1 fruit fly cellular context compared by ENCODE assay signal in genomic region chr2L:4459543-4459942, dm6.
TF ChIP-seq lines count a peak whose summit lies in the region.

Gene mRpL27, minus strand, starts transcription at chr2L:4459638.
Gene CG15435, plus strand, starts transcription at chr2L:4459729.

TF ChIP-seq in whole organism, embryonic, 481 proteins besides CTCF, POLR2A, EP300 and RAD21 (continued from another document):
- TF ChIP-seq CG13624 (GFP tag; optimal IDR thresholded peaks at IDR 0.05; lab: Kevin White, UChicago), result no peak
- TF ChIP-seq Pdp1 (GFP tag; optimal IDR thresholded peaks at IDR 0.05; lab: Kevin White, UChicago), result peak in 1 of 2 experiments; percentile 95
- TF ChIP-seq crc (GFP tag; optimal IDR thresholded peaks at IDR 0.05; lab: Kevin White, UChicago), result no peak
- peak; percentile 69 for TF ChIP-seq CG15601 (tag; optimal IDR thresholded peaks at IDR 0.05; lab: Kevin White, UChicago)
- TF ChIP-seq CG31365 (tag; optimal IDR thresholded peaks at IDR 0.05; lab: Kevin White, UChicago), result no peak
- no peak for TF ChIP-seq CG3163 (GFP tag; optimal IDR thresholded peaks at IDR 0.05; lab: Kevin White, UChicago)
- TF ChIP-seq CG18476 (GFP tag; optimal IDR thresholded peaks at IDR 0.05; lab: Kevin White, UChicago), result peak; percentile 98
- TF ChIP-seq CG9932 (GFP tag; IDR thresholded peaks at IDR 0.05; lab: Robert Waterston, UW), result peak; percentile 48
- TF ChIP-seq Poxn (GFP tag; IDR thresholded peaks at IDR 0.05; lab: Robert Waterston, UW), result no peak
- no peak for TF ChIP-seq Camta (GFP tag; optimal IDR thresholded peaks at IDR 0.05; lab: Kevin White, UChicago)
- TF ChIP-seq luna (GFP tag; optimal IDR thresholded peaks at IDR 0.05; lab: Kevin White, UChicago), result no peak
- no peak for TF ChIP-seq Lhr (GFP tag; optimal IDR thresholded peaks at IDR 0.05; lab: Kevin White, UChicago)
- peak; percentile 42 for TF ChIP-seq Hr3 (GFP tag; optimal IDR thresholded peaks at IDR 0.05; lab: Kevin White, UChicago)
- TF ChIP-seq Rx (GFP tag; IDR thresholded peaks at IDR 0.05; lab: Robert Waterston, UW), result 0 out of 2 replicates have a peak, but pooled peaks have one; percentile 14
- TF ChIP-seq CG8765 (GFP tag; IDR thresholded peaks at IDR 0.05; lab: Robert Waterston, UW), result no peak
- TF ChIP-seq E2f1 (GFP tag; IDR thresholded peaks at IDR 0.05; lab: Robert Waterston, UW), result no peak
- TF ChIP-seq HmgZ (tag; optimal IDR thresholded peaks at IDR 0.05; lab: Kevin White, UChicago), result peak; percentile 81
- TF ChIP-seq Bdp1 (GFP tag; optimal IDR thresholded peaks at IDR 0.05; lab: Kevin White, UChicago), result peak; percentile 14
- peak; percentile 27 for TF ChIP-seq CG17912 (GFP tag; optimal IDR thresholded peaks at IDR 0.05; lab: Kevin White, UChicago)
- peak; percentile 29 for TF ChIP-seq gsb-n (tag; optimal IDR thresholded peaks at IDR 0.05; lab: Kevin White, UChicago)
- no peak for TF ChIP-seq otp (GFP tag; IDR thresholded peaks at IDR 0.05; lab: Robert Waterston, UW)
- no peak for TF ChIP-seq CG17186 (GFP tag; optimal IDR thresholded peaks at IDR 0.05; lab: Kevin White, UChicago)
- TF ChIP-seq Scr (GFP tag; IDR thresholded peaks at IDR 0.05; lab: Robert Waterston, UW; ENCODE audit: partially characterized antibody), result peak; percentile 41; the same call in 1 of the 2 replicates
- no peak for TF ChIP-seq CG43689 (GFP tag; IDR thresholded peaks at IDR 0.05; lab: Robert Waterston, UW)
- no peak for TF ChIP-seq H15 (GFP tag; IDR thresholded peaks at IDR 0.05; lab: Robert Waterston, UW)
- TF ChIP-seq ERR (GFP tag; optimal IDR thresholded peaks at IDR 0.05; lab: Kevin White, UChicago), result no peak
- peak; percentile 83 for TF ChIP-seq stwl (tag; optimal IDR thresholded peaks at IDR 0.05; lab: Kevin White, UChicago)
- TF ChIP-seq row (GFP tag; IDR thresholded peaks at IDR 0.05; lab: Robert Waterston, UW), result peak; percentile 93
- no peak for TF ChIP-seq CG14050 (GFP tag; IDR thresholded peaks at IDR 0.05; lab: Robert Waterston, UW)
- TF ChIP-seq Bteb2 (GFP tag; optimal IDR thresholded peaks at IDR 0.05; lab: Kevin White, UChicago), result no peak
- TF ChIP-seq CG17361 (GFP tag; IDR thresholded peaks at IDR 0.05; lab: Robert Waterston, UW), result peak; percentile 59; the same call in 1 of the 3 replicates
- TF ChIP-seq CG15696 (tag; optimal IDR thresholded peaks at IDR 0.05; lab: Kevin White, UChicago), result peak; percentile 30
- TF ChIP-seq CG7987 (GFP tag; optimal IDR thresholded peaks at IDR 0.05; lab: Kevin White, UChicago), result no peak
- TF ChIP-seq CG7745 (tag; optimal IDR thresholded peaks at IDR 0.05; lab: Kevin White, UChicago), result no peak
- no peak for TF ChIP-seq CG7271 (tag; optimal IDR thresholded peaks at IDR 0.05; lab: Kevin White, UChicago)
- peak; percentile 17 for TF ChIP-seq nom (GFP tag; optimal IDR thresholded peaks at IDR 0.05; lab: Kevin White, UChicago)
- TF ChIP-seq gsb (GFP tag; IDR thresholded peaks at IDR 0.05; lab: Robert Waterston, UW), result no peak
- TF ChIP-seq stc (GFP tag; IDR thresholded peaks at IDR 0.05; lab: Robert Waterston, UW), result no peak
- no peak for TF ChIP-seq CG11504 (tag; optimal IDR thresholded peaks at IDR 0.05; lab: Kevin White, UChicago)
